Worm (Caenorhabditis elegans): Measurements from ENCODE around the gene F15B9.10.

The F15B9.10 gene

DNA sequence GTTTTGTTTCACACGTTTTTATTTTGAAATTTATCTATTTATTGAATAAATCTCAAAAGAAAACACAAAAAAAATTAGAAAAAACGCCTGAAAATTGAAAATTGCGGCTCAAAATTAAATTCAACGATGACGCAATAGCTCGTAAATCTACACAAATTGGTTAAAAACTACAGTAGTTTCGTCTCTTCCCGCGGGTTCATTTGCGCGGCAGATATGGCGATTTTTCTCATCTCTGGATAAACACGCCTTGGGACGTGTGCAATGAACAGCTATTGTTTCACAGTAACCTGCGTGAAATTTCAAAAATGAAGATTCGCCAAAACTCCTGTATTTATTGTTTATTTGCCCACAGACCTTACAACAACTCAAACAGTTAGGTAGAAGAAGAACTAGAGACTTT is 546 bp upstream of the F15B9.10 start:
- TF ChIP-seq nhr-85 (tag) (no peak), lsy-2 (tag; optimal IDR thresholded peaks at IDR 0.05) (no peak), tlp-1 (tag; optimal IDR thresholded peaks at IDR 0.05) (no peak), ceh-88 (GFP tag; IDR thresholded peaks at IDR 0.05) (no peak), hlh-4 (tag; optimal IDR thresholded peaks at IDR 0.05) (no peak), lin-15B (tag; optimal IDR thresholded peaks at IDR 0.05) (no peak), efl-3 (GFP tag; optimal IDR thresholded peaks at IDR 0.05) (no peak), mdl-1 (tag; optimal IDR thresholded peaks at IDR 0.05) (no peak), nhr-11 (tag; optimal IDR thresholded peaks at IDR 0.05) (no peak), lin-14 (GFP tag; optimal IDR thresholded peaks at IDR 0.05) (no peak), egl-27 (tag; optimal IDR thresholded peaks at IDR 0.05) (no peak), fkh-4 (tag; optimal IDR thresholded peaks at IDR 0.05; ENCODE audit: borderline replicate concordance) (no peak)

ce11 chrV:13006754-13007153 is 2.0 kb downstream of the F15B9.10 start:
- TF ChIP-seq nhr-12 (tag; optimal IDR thresholded peaks at IDR 0.05): no peak
- no peak for TF ChIP-seq fkh-4 (tag; optimal IDR thresholded peaks at IDR 0.05; ENCODE audit: borderline replicate concordance)
- TF ChIP-seq nhr-20 (tag; optimal IDR thresholded peaks at IDR 0.05): no peak
- TF ChIP-seq hlh-17 (GFP tag; optimal IDR thresholded peaks at IDR 0.05; ENCODE audit: borderline replicate concordance): no peak
- TF ChIP-seq ceh-88 (GFP tag; IDR thresholded peaks at IDR 0.05): no peak
- no peak for TF ChIP-seq nhr-19 (GFP tag; conservative IDR thresholded peaks at IDR 0.05)

DNA sequence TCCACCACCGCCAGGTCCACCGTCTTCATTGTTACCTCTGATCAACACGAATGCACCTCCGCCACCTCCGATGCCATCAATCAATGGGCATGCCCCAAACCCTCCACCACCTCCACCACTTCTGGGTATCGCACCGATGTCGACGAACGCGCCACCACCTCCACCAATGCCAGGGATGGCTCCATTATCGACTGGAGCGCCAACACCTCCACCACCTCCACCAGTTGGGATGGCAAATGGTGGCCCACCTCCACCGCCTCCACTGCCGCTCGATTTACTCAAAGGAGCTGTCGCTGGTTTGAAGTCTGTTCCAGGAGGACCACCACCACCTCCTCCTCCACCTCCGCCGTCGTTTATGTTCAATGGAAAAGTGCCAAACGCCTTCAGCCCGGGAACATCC is 4.4 kb downstream of the F15B9.10 start:
- TF ChIP-seq C34B4.2 (tag; optimal IDR thresholded peaks at IDR 0.05) (no peak), isw-1 (GFP tag; IDR thresholded peaks at IDR 0.05) (no peak), ceh-88 (GFP tag; IDR thresholded peaks at IDR 0.05) (no peak), lin-15B (tag; optimal IDR thresholded peaks at IDR 0.05) (no peak), pag-3 (tag; optimal IDR thresholded peaks at IDR 0.05; ENCODE audit: borderline replicate concordance, insufficient read depth) (no peak), lsy-2 (tag; optimal IDR thresholded peaks at IDR 0.05) (no peak), alr-1 (tag; optimal IDR thresholded peaks at IDR 0.05; ENCODE audit: borderline replicate concordance) (no peak), tbx-2 (tag; optimal IDR thresholded peaks at IDR 0.05) (no peak), unc-98 (GFP tag; IDR thresholded peaks at IDR 0.05) (no peak), zag-1 (tag; optimal IDR thresholded peaks at IDR 0.05) (no peak), blmp-1 (tag; optimal IDR thresholded peaks at IDR 0.05) (no peak), pqm-1 (tag; optimal IDR thresholded peaks at IDR 0.05) (no peak), nhr-20 (tag; optimal IDR thresholded peaks at IDR 0.05) (no peak), lin-39 (tag; optimal IDR thresholded peaks at IDR 0.05) (no peak)

DNA sequence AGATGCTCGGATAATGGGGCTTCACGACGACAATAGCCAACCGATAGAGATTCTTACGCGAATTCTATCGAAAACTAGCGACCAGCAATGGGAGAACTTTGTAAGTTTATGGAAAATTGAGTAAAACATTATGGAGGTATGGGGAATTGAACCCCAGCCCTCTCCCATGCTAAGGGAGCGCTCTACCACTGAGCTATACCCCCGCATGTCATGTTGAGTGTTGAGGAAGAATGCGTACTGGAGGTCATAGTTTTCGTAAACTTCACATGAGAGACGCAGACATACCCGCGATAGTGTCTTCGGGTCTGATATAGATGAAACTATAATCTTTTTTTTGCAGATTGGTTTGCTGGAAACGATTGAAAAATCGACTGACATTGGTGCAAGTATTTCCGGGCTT is 5.3 kb downstream of the F15B9.10 start:
- TF ChIP-seq nhr-19 (GFP tag; conservative IDR thresholded peaks at IDR 0.05): peak; percentile 76
- peak; percentile 50 for TF ChIP-seq irx-1 (tag; optimal IDR thresholded peaks at IDR 0.05)
- peak; percentile 28 for TF ChIP-seq elt-2 (tag; optimal IDR thresholded peaks at IDR 0.05)
- TF ChIP-seq nhr-12 (tag; optimal IDR thresholded peaks at IDR 0.05): no peak
- no peak for TF ChIP-seq unc-62 (GFP tag; optimal IDR thresholded peaks at IDR 0.05)
- TF ChIP-seq egl-27 (tag; optimal IDR thresholded peaks at IDR 0.05): peak in 1 of 2 experiments; percentile 42
- TF ChIP-seq fkh-10 (GFP tag; optimal IDR thresholded peaks at IDR 0.05): peak; percentile 14
- peak in 2 of 3 experiments; percentile 47 to 67 for TF ChIP-seq dpl-1 (GFP tag; optimal IDR thresholded peaks at IDR 0.05)
- no peak for TF ChIP-seq lin-39 (tag; optimal IDR thresholded peaks at IDR 0.05)
- TF ChIP-seq lin-35 (GFP tag; optimal IDR thresholded peaks at IDR 0.05): peak; percentile 52 to 82
- no peak for TF ChIP-seq ceh-8 (GFP tag; optimal IDR thresholded peaks at IDR 0.05)
- peak; percentile 18 for TF ChIP-seq blmp-1 (tag; optimal IDR thresholded peaks at IDR 0.05)
- TF ChIP-seq skn-1 (tag; optimal IDR thresholded peaks at IDR 0.05): peak; percentile 58
- peak; percentile 58 for TF ChIP-seq snpc-4 (tag; optimal IDR thresholded peaks at IDR 0.05)
- no peak for TF ChIP-seq sox-4 (tag; optimal IDR thresholded peaks at IDR 0.05)
- peak in 1 of 2 experiments; percentile 74 for TF ChIP-seq mdl-1 (tag; optimal IDR thresholded peaks at IDR 0.05)
- peak; percentile 71 for TF ChIP-seq pax-3 (tag; optimal IDR thresholded peaks at IDR 0.05)
- TF ChIP-seq ceh-82 (tag; optimal IDR thresholded peaks at IDR 0.05): peak; percentile 20 to 58 (median 54)
- TF ChIP-seq lsy-2 (tag; optimal IDR thresholded peaks at IDR 0.05): peak; percentile 47 to 70
- TF ChIP-seq vab-15 (tag; optimal IDR thresholded peaks at IDR 0.05): peak; percentile 41
- TF ChIP-seq nhr-90 (tag; optimal IDR thresholded peaks at IDR 0.05; ENCODE audit: poor library complexity): peak; percentile 55
- TF ChIP-seq C16A3.4 (tag; optimal IDR thresholded peaks at IDR 0.05): peak; percentile 78
- peak; percentile 74 for TF ChIP-seq nhr-71 (tag; optimal IDR thresholded peaks at IDR 0.05)
- peak; percentile 74 for TF ChIP-seq nhr-85 (tag)
- no peak for TF ChIP-seq pag-3 (tag; optimal IDR thresholded peaks at IDR 0.05; ENCODE audit: borderline replicate concordance, insufficient read depth)
- peak; percentile 66 for TF ChIP-seq fos-1 (tag; optimal IDR thresholded peaks at IDR 0.05)
- peak; percentile 43 for TF ChIP-seq lin-13 (GFP tag; optimal IDR thresholded peaks at IDR 0.05)
- TF ChIP-seq zip-4 (GFP tag; optimal IDR thresholded peaks at IDR 0.05): peak; percentile 15
